Fruit fly (Drosophila melanogaster): Measurements from ENCODE around the gene obst-A.
"Not testable (repeated sequence)": the region's sequence is repeated elsewhere in the genome, so short reads cannot be mapped to it uniquely, and the experiment has no call there.

DNA sequence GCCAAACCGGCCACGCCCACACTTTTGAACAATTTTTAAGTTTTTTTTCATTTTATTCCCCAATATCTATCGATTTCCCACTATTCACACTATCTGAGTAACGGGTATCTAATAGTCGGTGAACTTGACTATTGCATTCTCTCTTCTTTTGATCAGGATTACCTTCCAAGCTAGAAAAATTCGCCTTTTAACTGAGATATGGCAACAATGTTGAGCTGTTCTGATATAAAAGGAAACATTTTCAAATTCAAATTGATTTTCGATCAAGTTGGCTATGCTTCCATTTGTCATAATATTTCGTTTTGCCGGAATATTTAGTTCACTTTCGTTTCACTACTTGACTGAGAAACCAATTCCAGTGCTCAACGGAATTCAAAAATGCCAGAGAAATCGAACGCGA, 19.3 kb downstream of the obst-A start, which contains the start of gene CG42577:
- TF ChIP-seq net, Hr38 (GFP tag; optimal IDR thresholded peaks at IDR 0.05): not testable (repeated sequence)

Measured in whole organism, prepupa.